Worm (Caenorhabditis elegans) whole organism, midembryonic: ENCODE data around the gene ifta-1.

Source experiments
- T22C8.4 ChIP-seq: fragments of 200-800 bp; sonication (Bioruptor generic); IDR thresholded peaks from 2 replicates; pipeline ENCODE4 v1.3.6; 2022; ENCODE audit warnings: missing genetic modification characterization, missing compliant biosample characterization
- cog-1 ChIP-seq: sonication (generic microtip); optimal IDR thresholded peaks from 2 replicates; lab custom pipeline; 2016; ENCODE audit warnings: missing genetic modification characterization, missing compliant biosample characterization
- flt-1 ChIP-seq: fragments of 200-800 bp; sonication (Bioruptor generic); IDR thresholded peaks from 2 replicates; pipeline ENCODE4 v1.3.6; 2022; ENCODE audit warnings: missing genetic modification characterization, missing compliant biosample characterization
- klf-2 ChIP-seq: fragments of 200-800 bp; sonication (Bioruptor generic); conservative IDR thresholded peaks from 2 replicates; pipeline ENCODE4 v1.3.6; 2022; ENCODE audit warnings: missing genetic modification reagents, missing genetic modification characterization, missing compliant biosample characterization
- med-1 ChIP-seq: sonication (generic microtip); optimal IDR thresholded peaks from 2 replicates; lab custom pipeline; 2017; ENCODE audit warnings: missing genetic modification characterization, mild to moderate bottlenecking, missing compliant biosample characterization, antibody characterized with exemption, missing genetic modification reagents; ENCODE audit not compliant: insufficient read depth
- ref-1 ChIP-seq: fragments of 200-800 bp; sonication (Bioruptor generic); conservative IDR thresholded peaks from 2 replicates; pipeline ENCODE4 v1.3.6; 2022; ENCODE audit warnings: missing genetic modification reagents, missing genetic modification characterization, missing compliant biosample characterization
- tab-1 ChIP-seq: fragments of 200-800 bp; sonication (Bioruptor generic); IDR thresholded peaks from 2 replicates; pipeline ENCODE4 v1.3.6; 2022; ENCODE audit warnings: missing genetic modification characterization, missing compliant biosample characterization
- ztf-23 ChIP-seq: fragments of 200-800 bp; sonication (Bioruptor generic); IDR thresholded peaks from 2 replicates; pipeline ENCODE4 v1.3.6; 2022; ENCODE audit warnings: missing genetic modification reagents, missing genetic modification characterization, missing compliant biosample characterization
- ztf-29 ChIP-seq: fragments of 200-800 bp; sonication (Bioruptor generic); IDR thresholded peaks from 2 replicates; pipeline ENCODE4 v1.3.6; 2022; ENCODE audit warnings: missing genetic modification reagents, missing genetic modification characterization, missing compliant biosample characterization

The ifta-1 gene

ce11 chrX:5515459-5515858 is 37.1 kb downstream of the ifta-1 start:
- TF ChIP-seq tab-1 (GFP tag; lab: Robert Waterston, UW) = no peak

- no peak for TF ChIP-seq ztf-29 (GFP tag; lab: Robert Waterston, UW)
- no peak for TF ChIP-seq klf-2
- no peak for TF ChIP-seq ref-1
Measured at ce11 chrX:5514984-5515383, 37.6 kb downstream of the ifta-1 start, which contains the start of gene T23F2.4. T23F2.4 (minus strand) TSS chrX:5515084.

- no peak for TF ChIP-seq med-1
- no peak for TF ChIP-seq tab-1 (GFP tag; lab: Robert Waterston, UW)
- TF ChIP-seq ztf-29 (GFP tag; lab: Robert Waterston, UW) = no peak
- no peak for TF ChIP-seq flt-1 (GFP tag; lab: Robert Waterston, UW)
- no peak for TF ChIP-seq ref-1
- TF ChIP-seq cog-1 = no peak
- no peak for TF ChIP-seq T22C8.4 (GFP tag; lab: Robert Waterston, UW)
- no peak for TF ChIP-seq ztf-23 (GFP tag; lab: Robert Waterston, UW)
- TF ChIP-seq klf-2 = no peak
Measured at ce11 chrX:5514346-5514745, 38.2 kb downstream of the ifta-1 start.

DNA sequence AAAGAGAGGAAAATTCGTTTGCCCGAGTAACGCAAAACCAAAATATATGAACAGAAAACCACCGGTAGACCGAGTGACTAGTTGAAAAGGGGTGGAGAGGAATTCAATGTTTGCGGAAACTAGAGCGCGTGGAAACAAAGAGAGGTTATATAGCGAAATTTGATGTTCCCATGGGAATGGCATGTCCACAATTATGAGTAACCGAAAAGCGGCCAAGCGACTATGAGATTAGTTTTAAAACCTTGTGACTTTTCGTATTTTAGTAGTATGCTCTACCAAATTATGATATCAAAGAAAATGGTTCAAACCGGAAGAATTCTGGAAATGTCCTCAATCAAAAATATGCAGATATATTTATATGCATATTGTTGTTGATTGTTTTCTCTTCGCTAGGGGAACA is 39.8 kb downstream of the ifta-1 start:
- TF ChIP-seq ref-1 = no peak
- no peak for TF ChIP-seq med-1
- no peak for TF ChIP-seq cog-1

ce11 chrX:5512227-5512626 is 40.3 kb downstream of the ifta-1 start, which contains the start of gene T23F2.3:
T23F2.3 (minus strand) TSS chrX:5512327.
- TF ChIP-seq T22C8.4 (GFP tag; lab: Robert Waterston, UW) (no peak), klf-2 (no peak), ztf-23 (GFP tag; lab: Robert Waterston, UW) (no peak), cog-1 (no peak), ztf-29 (GFP tag; lab: Robert Waterston, UW) (no peak), ref-1 (no peak), flt-1 (GFP tag; lab: Robert Waterston, UW) (no peak), tab-1 (GFP tag; lab: Robert Waterston, UW) (no peak), med-1 (no peak)

DNA sequence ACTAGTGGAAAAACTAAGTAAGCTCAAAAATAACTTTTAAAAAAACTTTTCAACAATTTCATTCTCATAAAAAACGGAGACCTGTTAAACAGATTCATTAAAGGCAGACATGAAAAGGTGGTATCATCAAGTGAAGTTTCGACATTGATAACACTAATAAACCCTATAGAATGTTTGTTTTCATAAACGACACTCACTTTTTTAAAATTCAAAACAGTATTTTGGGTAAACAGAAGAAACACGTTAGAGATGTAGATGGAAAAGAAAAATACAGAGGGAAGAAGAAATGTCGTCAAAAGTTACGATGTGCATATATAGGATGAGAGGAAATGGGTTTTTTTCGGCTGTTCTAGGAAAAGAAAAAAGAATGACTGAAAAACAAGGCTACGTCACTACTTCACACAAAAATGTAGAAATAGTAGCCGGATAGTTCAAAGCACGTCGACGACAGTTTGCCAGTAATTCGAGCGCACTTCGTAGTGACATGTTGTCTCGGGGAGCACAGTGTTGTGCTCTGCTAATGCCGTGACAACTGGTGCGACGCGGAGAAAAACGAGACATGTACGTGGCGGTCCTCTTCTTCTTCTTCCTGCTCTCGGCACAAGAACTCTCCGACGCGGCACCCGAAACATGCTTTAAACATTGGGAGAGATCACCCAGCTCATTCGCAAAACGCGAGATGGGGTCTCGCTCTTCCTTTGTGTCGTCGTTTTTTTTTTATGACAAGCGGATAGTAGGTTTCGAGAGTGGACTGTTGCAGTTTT is 43.3 kb downstream of the ifta-1 start:
- TF ChIP-seq ref-1 (no peak), ztf-29 (GFP tag; lab: Robert Waterston, UW) (no peak), T22C8.4 (GFP tag; lab: Robert Waterston, UW) (no peak), klf-2 (no peak), ztf-23 (GFP tag; lab: Robert Waterston, UW) (no peak), flt-1 (GFP tag; lab: Robert Waterston, UW) (no peak), med-1 (no peak), cog-1 (no peak), tab-1 (GFP tag; lab: Robert Waterston, UW) (no peak)

- no peak for TF ChIP-seq klf-2
- peak; percentile 53; the same call in 1 of the 2 replicates for TF ChIP-seq T22C8.4 (GFP tag; lab: Robert Waterston, UW)
Measured at ce11 chrX:5507926-5508325, 44.6 kb downstream of the ifta-1 start.

ce11 chrX:5506432-5506977 is 46.0 kb downstream of the ifta-1 start:
- no peak for TF ChIP-seq ztf-23 (GFP tag; lab: Robert Waterston, UW)
- no peak for TF ChIP-seq klf-2
- no peak for TF ChIP-seq T22C8.4 (GFP tag; lab: Robert Waterston, UW)
- no peak for TF ChIP-seq med-1
- TF ChIP-seq flt-1 (GFP tag; lab: Robert Waterston, UW) = no peak
- no peak for TF ChIP-seq tab-1 (GFP tag; lab: Robert Waterston, UW)
- TF ChIP-seq ref-1 = no peak
- TF ChIP-seq ztf-29 (GFP tag; lab: Robert Waterston, UW) = no peak
- TF ChIP-seq cog-1 = no peak

ce11 chrX:5505148-5505547 is 47.4 kb downstream of the ifta-1 start, which contains the start of gene T23F2.2:
T23F2.2 (minus strand) TSS chrX:5505248.
- TF ChIP-seq ref-1 = no peak
- TF ChIP-seq klf-2 = no peak
- TF ChIP-seq tab-1 (GFP tag; lab: Robert Waterston, UW) = no peak
- no peak for TF ChIP-seq ztf-29 (GFP tag; lab: Robert Waterston, UW)
- TF ChIP-seq med-1 = no peak
- no peak for TF ChIP-seq ztf-23 (GFP tag; lab: Robert Waterston, UW)
- no peak for TF ChIP-seq T22C8.4 (GFP tag; lab: Robert Waterston, UW)
- no peak for TF ChIP-seq cog-1
- TF ChIP-seq flt-1 (GFP tag; lab: Robert Waterston, UW) = no peak
